Worm (Caenorhabditis elegans): Measurements from ENCODE around the gene C14C10.2.

Gene C14C10.2

DNA sequence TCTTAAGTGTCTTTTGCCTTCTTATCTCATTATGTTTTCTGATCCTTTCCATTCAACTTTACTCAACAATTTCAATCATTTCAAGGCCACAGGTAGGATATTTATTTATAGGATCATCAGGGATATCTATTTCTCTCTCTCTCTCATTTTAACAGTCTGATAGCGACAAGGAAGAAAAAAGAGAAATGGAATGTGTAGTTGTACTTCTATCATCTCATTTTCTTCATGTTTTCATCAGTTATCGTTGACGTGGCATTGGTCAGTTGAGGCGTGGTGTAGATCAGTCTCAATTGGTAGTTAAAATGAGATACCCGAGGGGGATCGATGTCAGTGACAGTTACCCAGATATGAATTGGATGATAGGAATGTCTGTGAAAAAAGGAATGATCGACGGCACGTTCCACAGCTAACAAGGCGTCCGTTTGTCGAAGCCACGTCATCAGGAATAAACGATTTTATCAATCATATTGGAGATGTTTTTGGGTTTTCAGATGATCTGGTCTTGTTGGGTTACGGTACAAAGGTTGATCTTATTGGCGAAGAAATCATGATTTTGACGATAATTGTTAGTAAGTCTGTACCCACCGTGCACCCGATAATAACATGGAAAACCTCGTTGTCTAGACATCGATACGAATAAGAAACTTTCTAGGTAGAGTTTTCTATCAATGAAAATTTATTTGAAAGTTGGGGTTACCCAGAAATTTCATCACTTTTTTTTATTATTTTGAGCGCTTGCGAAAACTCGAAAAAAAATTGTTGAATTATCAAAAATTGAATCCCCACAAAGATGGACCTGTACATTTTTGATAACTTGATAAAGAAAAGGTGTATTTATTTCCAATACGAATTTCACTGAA lies 37.9 kb downstream of the C14C10.2 start:
- TF ChIP-seq hlh-8 (tag; optimal IDR thresholded peaks at IDR 0.05) (no peak), hlh-15 (tag; optimal IDR thresholded peaks at IDR 0.05) (no peak), ceh-34 (tag; optimal IDR thresholded peaks at IDR 0.05) (no peak), ceh-24 (tag; optimal IDR thresholded peaks at IDR 0.05) (no peak), K09A11.1 (tag; optimal IDR thresholded peaks at IDR 0.05; ENCODE audit: insufficient read depth) (no peak), dmd-4 (tag; optimal IDR thresholded peaks at IDR 0.05; ENCODE audit: borderline replicate concordance) (no peak), fkh-10 (GFP tag; optimal IDR thresholded peaks at IDR 0.05) (no peak), C38D4.7 (GFP tag; optimal IDR thresholded peaks at IDR 0.05) (no peak), elt-4 (tag; optimal IDR thresholded peaks at IDR 0.05) (no peak), sdc-2 (tag; optimal IDR thresholded peaks at IDR 0.05) (no peak), K02D7.2 (tag; optimal IDR thresholded peaks at IDR 0.05) (no peak), nfya-1 (tag; optimal IDR thresholded peaks at IDR 0.05) (no peak), sox-2 (GFP tag; IDR thresholded peaks at IDR 0.05) (no peak), odd-2 (tag; optimal IDR thresholded peaks at IDR 0.05) (no peak), pha-2 (tag; optimal IDR thresholded peaks at IDR 0.05) (no peak)

DNA sequence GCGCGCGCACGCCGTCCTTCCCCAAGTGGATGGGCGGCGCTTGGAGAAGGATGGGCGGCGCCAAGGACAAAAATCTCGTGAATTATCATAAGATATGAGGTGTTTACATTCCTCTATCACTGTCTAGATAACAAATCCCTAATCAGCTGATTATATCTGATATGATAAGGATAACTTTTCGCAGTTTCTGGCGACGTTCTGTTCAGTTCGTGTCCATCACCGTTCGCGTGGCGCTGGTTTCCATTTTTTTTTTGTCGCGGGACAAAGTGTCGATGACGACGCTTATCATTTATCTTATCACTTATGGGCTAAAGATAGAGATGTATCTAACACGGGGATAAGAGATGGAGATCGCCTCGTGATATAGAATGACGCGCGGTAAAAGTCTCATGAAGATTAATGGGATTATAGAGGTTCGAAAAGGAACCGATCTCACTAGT lies 39.0 kb downstream of the C14C10.2 start:
- TF ChIP-seq gmeb-2 (tag; optimal IDR thresholded peaks at IDR 0.05) (no peak), unc-3 (GFP tag; conservative IDR thresholded peaks at IDR 0.05) (no peak), unc-3 (tag; optimal IDR thresholded peaks at IDR 0.05) (no peak)

DNA sequence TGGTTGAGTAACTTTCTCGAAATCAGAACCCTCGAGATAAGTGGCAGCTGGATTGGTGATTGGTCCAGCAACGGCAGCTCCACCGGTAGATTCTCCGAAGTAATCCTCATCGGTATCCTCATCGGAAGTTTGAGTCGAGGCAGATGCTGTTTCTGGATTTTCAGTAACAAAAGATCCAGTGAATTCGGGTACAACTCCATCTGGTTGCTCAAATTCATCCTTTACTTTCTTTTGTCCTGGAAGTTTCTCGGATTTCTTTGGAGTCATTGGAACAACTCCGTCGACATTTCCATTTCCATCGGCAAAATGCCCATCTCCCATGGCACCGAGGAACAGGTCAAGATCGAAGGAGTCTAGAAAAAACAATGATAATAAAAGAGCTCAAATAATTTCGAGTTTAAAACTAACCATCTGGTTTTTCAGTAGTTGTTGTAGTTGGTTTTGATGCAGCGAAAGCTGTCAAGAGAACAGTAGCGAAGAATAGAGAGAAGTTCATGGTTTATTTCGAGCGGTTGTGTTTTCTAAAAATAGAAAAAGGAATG lies 39.5 kb downstream of the C14C10.2 start, which contains the start of gene F45D3.4:
TSS of gene F45D3.4 (minus strand) at position 521 of the 542 bp plus-strand sequence.
- TF ChIP-seq unc-42 (tag; optimal IDR thresholded peaks at IDR 0.05) (no peak), lin-11 (tag; optimal IDR thresholded peaks at IDR 0.05) (no peak), ceh-2 (tag; optimal IDR thresholded peaks at IDR 0.05) (no peak), ttx-3 (tag; optimal IDR thresholded peaks at IDR 0.05) (no peak), hlh-8 (tag; optimal IDR thresholded peaks at IDR 0.05) (no peak), rnt-1 (tag; optimal IDR thresholded peaks at IDR 0.05) (no peak), syd-9 (tag; optimal IDR thresholded peaks at IDR 0.05) (no peak), zip-5 (tag; optimal IDR thresholded peaks at IDR 0.05) (no peak), ceh-34 (tag; optimal IDR thresholded peaks at IDR 0.05) (no peak), pros-1 (tag; optimal IDR thresholded peaks at IDR 0.05) (no peak), tbx-2 (tag; optimal IDR thresholded peaks at IDR 0.05) (no peak), sox-2 (GFP tag; IDR thresholded peaks at IDR 0.05) (no peak), hlh-30 (tag; optimal IDR thresholded peaks at IDR 0.05; ENCODE audit: insufficient read depth) (no peak), fkh-6 (tag; optimal IDR thresholded peaks at IDR 0.05) (no peak), ztf-16 (tag; optimal IDR thresholded peaks at IDR 0.05) (no peak)

DNA sequence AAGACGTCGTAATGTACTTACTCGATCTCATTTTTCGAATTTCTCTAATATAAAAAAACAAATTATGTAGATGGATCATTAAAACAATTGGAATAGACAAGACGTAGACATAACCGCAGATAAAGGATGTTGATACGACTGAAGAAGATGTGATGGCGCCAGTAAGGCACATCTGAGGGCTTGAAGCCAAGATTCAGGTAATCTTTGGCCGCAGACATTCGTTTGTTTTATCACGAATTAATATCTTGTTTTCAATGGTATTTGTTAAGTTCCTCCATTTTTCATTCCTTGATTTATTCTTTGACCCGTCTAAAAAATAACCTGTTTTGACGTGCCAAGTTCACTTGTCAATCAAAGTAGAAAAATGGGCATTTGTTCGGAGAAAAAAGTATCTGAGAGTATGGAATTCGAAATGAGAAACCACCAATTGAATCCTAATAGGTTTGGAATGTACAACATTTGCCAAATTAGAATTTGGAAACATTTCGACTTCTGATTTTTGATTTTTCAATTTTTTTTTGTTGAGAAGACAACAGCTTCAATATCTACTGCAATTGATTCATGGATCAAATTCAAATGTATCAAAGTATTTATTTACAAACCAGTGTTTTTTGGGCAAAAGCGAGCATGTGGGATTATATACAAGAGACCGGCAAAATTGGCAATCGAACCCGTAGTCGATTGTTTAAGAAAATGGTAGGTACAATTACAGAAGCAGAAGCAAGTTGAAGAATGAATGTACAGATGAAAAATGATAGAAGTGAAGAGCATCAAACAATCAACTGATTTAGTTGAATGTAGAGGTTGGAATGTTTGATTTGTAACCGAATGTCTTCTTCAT lies 40.4 kb downstream of the C14C10.2 start:
- TF ChIP-seq pat-9 (tag; optimal IDR thresholded peaks at IDR 0.05) (no peak), dve-1 (tag; optimal IDR thresholded peaks at IDR 0.05) (no peak), unc-86 (tag; optimal IDR thresholded peaks at IDR 0.05) (no peak), pros-1 (tag; optimal IDR thresholded peaks at IDR 0.05) (no peak), lim-6 (tag; optimal IDR thresholded peaks at IDR 0.05) (no peak), ets-4 (tag; optimal IDR thresholded peaks at IDR 0.05) (no peak), nhr-232 (tag; optimal IDR thresholded peaks at IDR 0.05) (no peak), mec-3 (tag; optimal IDR thresholded peaks at IDR 0.05; ENCODE audit: borderline replicate concordance) (no peak), ceh-24 (tag; optimal IDR thresholded peaks at IDR 0.05) (no peak), fkh-10 (GFP tag; optimal IDR thresholded peaks at IDR 0.05) (no peak), lin-11 (tag; optimal IDR thresholded peaks at IDR 0.05) (no peak), ceh-18 (tag; optimal IDR thresholded peaks at IDR 0.05) (no peak)
